Fruit fly (Drosophila melanogaster) whole organism, embryonic: ENCODE data around the gene Pfas.

Experiments
- CG17612 ChIP-seq: fragments of 200-800 bp; sonication (Bioruptor generic); IDR thresholded peaks from 2 replicates; pipeline ENCODE4 v1.3.6; 2022; ENCODE audit warnings: missing biosample characterization, missing genetic modification characterization
- CG17802 ChIP-seq: fragments of 200-800 bp; sonication (Bioruptor generic); optimal IDR thresholded peaks from 2 replicates; lab custom pipeline; 2018; ENCODE audit warnings: missing biosample characterization, mild to moderate bottlenecking, missing genetic modification characterization, moderate library complexity
- CG17912 ChIP-seq: fragments of 200-800 bp; sonication (Bioruptor generic); optimal IDR thresholded peaks from 2 replicates; lab custom pipeline; 2018; ENCODE audit warnings: missing biosample characterization, mild to moderate bottlenecking, missing genetic modification characterization
- CG18011 ChIP-seq: fragments of 200-800 bp; sonication (Bioruptor generic); optimal IDR thresholded peaks from 2 replicates; lab custom pipeline; 2017; ENCODE audit warnings: missing biosample characterization, missing genetic modification characterization, mild to moderate bottlenecking, moderate library complexity, missing genotype
- CG18619 ChIP-seq: fragments of 200-800 bp; sonication (Bioruptor generic); optimal IDR thresholded peaks from 3 replicates; lab custom pipeline; 2017; ENCODE audit warnings: missing biosample characterization, mild to moderate bottlenecking, missing genetic modification characterization
- CG31224 ChIP-seq: fragments of 200-800 bp; sonication (Bioruptor generic); IDR thresholded peaks from 2 replicates; pipeline ENCODE4 v1.3.6; 2022; ENCODE audit warnings: missing biosample characterization, missing genetic modification characterization
- CG33557 ChIP-seq: fragments of 200-800 bp; sonication (Bioruptor generic); optimal IDR thresholded peaks from 2 replicates; lab custom pipeline; 2019; ENCODE audit warnings: missing biosample characterization, mild to moderate bottlenecking, missing genetic modification characterization, moderate library complexity
- Ravus ChIP-seq: fragments of 200-800 bp; sonication (Bioruptor generic); IDR thresholded peaks from 2 replicates; pipeline ENCODE4 v1.3.6; 2022; ENCODE audit warnings: missing biosample characterization, missing genetic modification characterization
- fd3F ChIP-seq: fragments of 200-800 bp; sonication (Bioruptor generic); optimal IDR thresholded peaks from 2 replicates; lab custom pipeline; 2018; ENCODE audit warnings: missing biosample characterization, mild to moderate bottlenecking, missing genetic modification characterization, moderate library complexity
- fd64A ChIP-seq: fragments of 200-800 bp; sonication (Bioruptor generic); optimal IDR thresholded peaks from 3 replicates; lab custom pipeline; 2018; ENCODE audit warnings: missing biosample characterization, mild to moderate bottlenecking, missing genetic modification characterization
- gfzf ChIP-seq: fragments of 200-800 bp; sonication (Bioruptor generic); optimal IDR thresholded peaks from 2 replicates; lab custom pipeline; 2016; ENCODE audit warnings: missing biosample characterization, mild to moderate bottlenecking, missing genetic modification characterization, moderate library complexity
- sna ChIP-seq: fragments of 200-800 bp; sonication (Bioruptor generic); IDR thresholded peaks from 2 replicates; pipeline ENCODE4 v1.3.6; 2022; ENCODE audit warnings: missing biosample characterization, missing genetic modification characterization; ENCODE audit not compliant: partially characterized antibody
- ttk ChIP-seq: fragments of 200-800 bp; sonication (Bioruptor generic); IDR thresholded peaks from 2 replicates; pipeline ENCODE4 v2.1.2; 2022; ENCODE audit warnings: missing biosample characterization, missing genetic modification characterization

- TF ChIP-seq CG33557 (GFP tag; lab: Kevin White, UChicago) (peak; percentile 95), CG31224 (GFP tag; lab: Robert Waterston, UW) (peak; percentile 78), sna (GFP tag; lab: Robert Waterston, UW) (no peak), CG17912 (peak; percentile 90), CG17612 (peak; percentile 66), CG18619 (GFP tag; lab: Kevin White, UChicago) (peak; percentile 95), gfzf (no peak), fd64A (GFP tag; lab: Kevin White, UChicago) (peak; percentile 96), CG18011 (GFP tag; lab: Kevin White, UChicago) (peak; percentile 86), fd3F (GFP tag; lab: Kevin White, UChicago) (peak; percentile 92), Ravus (GFP tag; lab: Robert Waterston, UW) (peak; percentile 75), CG17802 (tag; lab: Kevin White, UChicago) (peak; percentile 65), ttk (peak; percentile 92)
Observed at dm6 chr2L:6051212-6051621, 5.4 kb upstream of the Pfas start.
